Worm (Caenorhabditis elegans): ENCODE data around the gene cone-1.

The cone-1 gene

ce11 chrIII:2530313-2530712, at the start of gene cone-1:
Gene cone-1 (plus strand): TSS chrIII:2530613.
- no peak for TF ChIP-seq unc-62 (GFP tag; optimal IDR thresholded peaks at IDR 0.05)

ce11 chrIII:2482171-2482570, 48.2 kb upstream of the cone-1 start:
- TF ChIP-seq unc-62 (GFP tag; optimal IDR thresholded peaks at IDR 0.05), result no peak

ce11 chrIII:2482754-2483153, 47.7 kb upstream of the cone-1 start:
- no peak for TF ChIP-seq unc-62 (GFP tag; optimal IDR thresholded peaks at IDR 0.05)

- TF ChIP-seq unc-62 (GFP tag; optimal IDR thresholded peaks at IDR 0.05), result no peak
Measured at ce11 chrIII:2487046-2487760, 43.2 kb upstream of the cone-1 start, which contains the start of gene Y54F10AL.1. Gene Y54F10AL.1 (plus strand): TSS chrIII:2487710.

ce11 chrIII:2506463-2506862, 23.9 kb upstream of the cone-1 start:
- no peak for TF ChIP-seq unc-62 (GFP tag; optimal IDR thresholded peaks at IDR 0.05)

- no peak for TF ChIP-seq unc-62 (GFP tag; optimal IDR thresholded peaks at IDR 0.05)
Measured at ce11 chrIII:2507938-2508337, 22.5 kb upstream of the cone-1 start, which contains the start of gene Y54F10AM.8. Gene Y54F10AM.8 (minus strand): TSS chrIII:2507972.

- TF ChIP-seq unc-62 (GFP tag; optimal IDR thresholded peaks at IDR 0.05), result no peak
Measured at ce11 chrIII:2508518-2508917, 21.9 kb upstream of the cone-1 start, which contains the start of gene Y54F10AM.6. Gene Y54F10AM.6 (plus strand): TSS chrIII:2508818.

ce11 chrIII:2515461-2515860, 15.0 kb upstream of the cone-1 start:
- no peak for TF ChIP-seq unc-62 (GFP tag; optimal IDR thresholded peaks at IDR 0.05)

- TF ChIP-seq unc-62 (GFP tag; optimal IDR thresholded peaks at IDR 0.05), result no peak
Measured at ce11 chrIII:2528621-2529113, 1.7 kb upstream of the cone-1 start, which contains the start of the genes Y54F10AM.15, rbc-2 and ndua-8. Gene Y54F10AM.15 (minus strand): TSS chrIII:2528679. Gene rbc-2 (minus strand): TSS chrIII:2528689. Gene ndua-8 (plus strand): TSS chrIII:2529063.

ce11 chrIII:2532716-2533115, 2.3 kb downstream of the cone-1 start:
- TF ChIP-seq unc-62 (GFP tag; optimal IDR thresholded peaks at IDR 0.05), result no peak

ce11 chrIII:2535122-2535521, 4.7 kb downstream of the cone-1 start:
- no peak for TF ChIP-seq unc-62 (GFP tag; optimal IDR thresholded peaks at IDR 0.05)

ce11 chrIII:2540520-2540919, 10.1 kb downstream of the cone-1 start:
- TF ChIP-seq unc-62 (GFP tag; optimal IDR thresholded peaks at IDR 0.05), result no peak

- TF ChIP-seq unc-62 (GFP tag; optimal IDR thresholded peaks at IDR 0.05), result no peak
Measured at ce11 chrIII:2546298-2546697, 15.9 kb downstream of the cone-1 start.

ce11 chrIII:2549620-2550019, 19.2 kb downstream of the cone-1 start, which contains the start of gene feh-1:
Gene feh-1 (plus strand): TSS chrIII:2549920.
- no peak for TF ChIP-seq unc-62 (GFP tag; optimal IDR thresholded peaks at IDR 0.05)

ce11 chrIII:2551981-2552380, 21.6 kb downstream of the cone-1 start:
- TF ChIP-seq unc-62 (GFP tag; optimal IDR thresholded peaks at IDR 0.05), result no peak

ce11 chrIII:2552382-2552781, 22.0 kb downstream of the cone-1 start:
- TF ChIP-seq unc-62 (GFP tag; optimal IDR thresholded peaks at IDR 0.05), result no peak

- no peak for TF ChIP-seq unc-62 (GFP tag; optimal IDR thresholded peaks at IDR 0.05)
Measured at ce11 chrIII:2553579-2553978, 23.2 kb downstream of the cone-1 start.

Measured in whole organism, dauer.